Fruit fly (Drosophila melanogaster) S2 (cell line): ENCODE measurements around the gene CG5958.

ENCODE experiments used
- CG8478 ChIP-seq: fragments of >200 bp; optimal IDR thresholded peaks from 2 replicates; lab custom pipeline; 2018
- CTCF ChIP-seq, 2 experiments: fragments of >200 bp; optimal IDR thresholded peaks; 2 replicates each; lab custom pipeline; 2018

dm6 chr2L:7440458-7441018, 7.2 kb upstream of the CG5958 start:
- TF ChIP-seq CG8478 (lab: Kevin White, UChicago) (no peak), CTCF (optimal IDR thresholded peaks at IDR 0.05; lab: Kevin White, UChicago) (no peak)
